Fruit fly (Drosophila melanogaster) whole organism, embryonic: Measurements from ENCODE around the gene RpL6.
A peak's percentile ranks its signal among the peaks of the same experiment; 100 is the strongest.

Experiments used
- Antp ChIP-seq: fragments of 200-800 bp; sonication (Bioruptor generic); optimal IDR thresholded peaks from 3 replicates; lab custom pipeline; 2016; ENCODE audit warnings: missing biosample characterization, missing genetic modification characterization
- BtbVII ChIP-seq: fragments of 200-800 bp; sonication (Bioruptor generic); optimal IDR thresholded peaks from 3 replicates; lab custom pipeline; 2017; ENCODE audit warnings: missing biosample characterization, mild to moderate bottlenecking, missing genetic modification characterization
- CG10147 ChIP-seq: fragments of 200-800 bp; sonication (Bioruptor generic); optimal IDR thresholded peaks from 2 replicates; lab custom pipeline; 2019; ENCODE audit warnings: missing biosample characterization, mild to moderate bottlenecking, missing genetic modification characterization, moderate library complexity
- CG11456 ChIP-seq: fragments of 200-800 bp; sonication (Bioruptor generic); IDR thresholded peaks from 3 replicates; pipeline ENCODE4 v1.3.6; 2022; ENCODE audit warnings: missing biosample characterization, missing genetic modification characterization
- CG1233 ChIP-seq: fragments of 200-800 bp; sonication (Bioruptor generic); optimal IDR thresholded peaks from 4 replicates; lab custom pipeline; 2018; ENCODE audit warnings: missing biosample characterization, mild to moderate bottlenecking, missing genetic modification characterization
- CG13287 ChIP-seq: fragments of 200-800 bp; sonication (Bioruptor generic); IDR thresholded peaks from 2 replicates; pipeline ENCODE4 v1.3.6; 2022; ENCODE audit warnings: missing biosample characterization, missing genetic modification characterization; ENCODE audit not compliant: partially characterized antibody
- CG13894 ChIP-seq: fragments of 200-800 bp; sonication (Bioruptor generic); optimal IDR thresholded peaks from 3 replicates; lab custom pipeline; 2018; ENCODE audit warnings: missing biosample characterization, mild to moderate bottlenecking, missing genetic modification characterization, moderate library complexity
- CG14860 ChIP-seq: fragments of 200-800 bp; sonication (Bioruptor generic); IDR thresholded peaks from 3 replicates; pipeline ENCODE4 v1.3.6; 2022; ENCODE audit warnings: missing biosample characterization, missing genetic modification characterization; ENCODE audit not compliant: partially characterized antibody
- CG1602 ChIP-seq: fragments of 200-800 bp; sonication (Bioruptor generic); optimal IDR thresholded peaks from 3 replicates; lab custom pipeline; 2016; ENCODE audit warnings: missing biosample characterization, missing genetic modification characterization
- CG17912 ChIP-seq: fragments of 200-800 bp; sonication (Bioruptor generic); optimal IDR thresholded peaks from 2 replicates; lab custom pipeline; 2018; ENCODE audit warnings: missing biosample characterization, mild to moderate bottlenecking, missing genetic modification characterization
- CG18619 ChIP-seq: fragments of 200-800 bp; sonication (Bioruptor generic); optimal IDR thresholded peaks from 3 replicates; lab custom pipeline; 2017; ENCODE audit warnings: missing biosample characterization, mild to moderate bottlenecking, missing genetic modification characterization
- CG6854 ChIP-seq: fragments of 200-800 bp; sonication (Bioruptor generic); optimal IDR thresholded peaks from 3 replicates; lab custom pipeline; 2017; ENCODE audit warnings: missing biosample characterization, mild to moderate bottlenecking, missing genetic modification characterization
- CG9609 ChIP-seq: fragments of 200-800 bp; sonication (Bioruptor generic); optimal IDR thresholded peaks from 3 replicates; lab custom pipeline; 2016; ENCODE audit warnings: missing biosample characterization, missing genetic modification characterization
- CTCF ChIP-seq: fragments of 200-800 bp; sonication (Bioruptor generic); optimal IDR thresholded peaks from 2 replicates; lab custom pipeline; 2017; ENCODE audit warnings: missing biosample characterization, mild to moderate bottlenecking, missing genetic modification characterization, moderate library complexity
- Dad ChIP-seq: fragments of 200-800 bp; sonication (Bioruptor generic); optimal IDR thresholded peaks from 3 replicates; lab custom pipeline; 2016; ENCODE audit warnings: missing biosample characterization, missing genetic modification characterization
- Dfd ChIP-seq, 2 experiments: fragments of >200 bp; optimal IDR thresholded peaks; 2 replicates each; lab custom pipeline; 2017; ENCODE audit warnings: missing biosample characterization in 2 of 2, missing genetic modification characterization in 2 of 2
- Drgx ChIP-seq: fragments of 200-800 bp; sonication (Bioruptor generic); IDR thresholded peaks from 2 replicates; pipeline ENCODE4 v1.3.6; 2022; ENCODE audit warnings: missing biosample characterization, missing genetic modification characterization
- E2f1 ChIP-seq: fragments of 200-800 bp; sonication (Bioruptor generic); IDR thresholded peaks from 2 replicates; pipeline ENCODE4 v1.3.6; 2022; ENCODE audit warnings: missing biosample characterization, missing genetic modification characterization
- Ets65A ChIP-seq: fragments of 200-800 bp; sonication (Bioruptor generic); peaks from one replicate; lab custom pipeline; 2016; ENCODE audit warnings: missing biosample characterization, missing genetic modification characterization
- Fer2 ChIP-seq: fragments of 200-800 bp; sonication (Bioruptor generic); optimal IDR thresholded peaks from 2 replicates; lab custom pipeline; 2018; ENCODE audit warnings: missing biosample characterization, mild to moderate bottlenecking, missing genetic modification characterization, moderate library complexity
- HLH4C ChIP-seq: fragments of 200-800 bp; sonication (Bioruptor generic); IDR thresholded peaks from 3 replicates; pipeline ENCODE4 v1.3.6; 2022; ENCODE audit warnings: missing biosample characterization, missing genetic modification characterization; ENCODE audit not compliant: partially characterized antibody
- Nf-YA ChIP-seq: fragments of 200-800 bp; sonication (Bioruptor generic); IDR thresholded peaks from 2 replicates; pipeline ENCODE4 v1.3.6; 2022; ENCODE audit warnings: missing biosample characterization, missing genetic modification characterization
- Poxn ChIP-seq: fragments of 200-800 bp; sonication (Bioruptor generic); IDR thresholded peaks from 2 replicates; pipeline ENCODE4 v1.3.6; 2022; ENCODE audit warnings: missing biosample characterization, missing genetic modification characterization
- Rfx ChIP-seq: fragments of 200-800 bp; sonication (Bioruptor generic); IDR thresholded peaks from 2 replicates; pipeline ENCODE4 v1.3.6; 2022; ENCODE audit warnings: missing biosample characterization, missing genetic modification characterization
- Scr ChIP-seq: fragments of 200-800 bp; sonication (Bioruptor generic); IDR thresholded peaks from 2 replicates; pipeline ENCODE4 v1.3.6; 2022; ENCODE audit warnings: missing biosample characterization, missing genetic modification characterization; ENCODE audit not compliant: partially characterized antibody
- Sin3A ChIP-seq: fragments of >200 bp; optimal IDR thresholded peaks from 2 replicates; lab custom pipeline; 2018
- Sox102F ChIP-seq: fragments of 200-800 bp; sonication (Bioruptor generic); optimal IDR thresholded peaks from 2 replicates; lab custom pipeline; 2018; ENCODE audit warnings: missing biosample characterization, mild to moderate bottlenecking, missing genetic modification characterization, moderate library complexity
- Trl ChIP-seq, 3 experiments: fragments of >200 bp in 2 of 3; fragments of 200-800 bp in 1 of 3; sonication (Bioruptor generic) in 1 of 3; optimal IDR thresholded peaks; 2 replicates in 1 of 3; 3 replicates in 2 of 3; lab custom pipeline; 2016 to 2017; ENCODE audit warnings: missing biosample characterization in 1 of 3, missing genetic modification characterization in 1 of 3
- Xbp1 ChIP-seq: fragments of 200-800 bp; sonication (Bioruptor generic); optimal IDR thresholded peaks from 3 replicates; lab custom pipeline; 2016; ENCODE audit warnings: missing biosample characterization, mild to moderate bottlenecking, missing genetic modification characterization
- YL-1 ChIP-seq: fragments of 200-800 bp; sonication (Bioruptor generic); optimal IDR thresholded peaks from 3 replicates; lab custom pipeline; 2017; ENCODE audit warnings: missing biosample characterization, mild to moderate bottlenecking, missing genetic modification characterization
- bowl ChIP-seq: fragments of 200-800 bp; sonication (Bioruptor generic); IDR thresholded peaks from 2 replicates; pipeline ENCODE4 v1.3.6; 2022; ENCODE audit warnings: missing biosample characterization, missing genetic modification characterization
- cad ChIP-seq: fragments of >200 bp; optimal IDR thresholded peaks from 2 replicates; lab custom pipeline; 2017; ENCODE audit warnings: missing biosample characterization, missing genetic modification characterization
- chinmo ChIP-seq: fragments of 200-800 bp; sonication (Bioruptor generic); IDR thresholded peaks from 4 replicates; pipeline ENCODE4 v1.3.6; 2022; ENCODE audit warnings: missing biosample characterization, missing genetic modification characterization; ENCODE audit not compliant: partially characterized antibody
- dati ChIP-seq: fragments of 200-800 bp; sonication (Bioruptor generic); IDR thresholded peaks from 2 replicates; pipeline ENCODE4 v1.3.6; 2022; ENCODE audit warnings: missing biosample characterization, missing genetic modification characterization
- emc ChIP-seq: fragments of 200-800 bp; sonication (Bioruptor generic); optimal IDR thresholded peaks from 2 replicates; lab custom pipeline; 2016; ENCODE audit warnings: missing biosample characterization, missing genetic modification characterization
- gcm ChIP-seq: fragments of 200-800 bp; sonication (Bioruptor generic); optimal IDR thresholded peaks from 2 replicates; lab custom pipeline; 2019; ENCODE audit warnings: missing biosample characterization, mild to moderate bottlenecking, missing genetic modification characterization, moderate library complexity
- gem ChIP-seq: fragments of 200-800 bp; sonication (Bioruptor generic); optimal IDR thresholded peaks from 2 replicates; lab custom pipeline; 2019; ENCODE audit warnings: missing biosample characterization, mild to moderate bottlenecking, missing genetic modification characterization, moderate library complexity
- gfzf ChIP-seq: fragments of 200-800 bp; sonication (Bioruptor generic); optimal IDR thresholded peaks from 2 replicates; lab custom pipeline; 2016; ENCODE audit warnings: missing biosample characterization, mild to moderate bottlenecking, missing genetic modification characterization, moderate library complexity
- h ChIP-seq: fragments of >200 bp; optimal IDR thresholded peaks from 2 replicates; lab custom pipeline; 2017
- oc ChIP-seq: fragments of 200-800 bp; sonication (Bioruptor generic); optimal IDR thresholded peaks from 2 replicates; lab custom pipeline; 2018; ENCODE audit warnings: missing biosample characterization, mild to moderate bottlenecking, missing genetic modification characterization, moderate library complexity
- pfk ChIP-seq: fragments of 200-800 bp; sonication (Bioruptor generic); optimal IDR thresholded peaks from 2 replicates; lab custom pipeline; 2018; ENCODE audit warnings: missing biosample characterization, mild to moderate bottlenecking, missing genetic modification characterization, moderate library complexity
- rib ChIP-seq: fragments of 200-800 bp; sonication (Bioruptor generic); IDR thresholded peaks from 2 replicates; pipeline ENCODE4 v1.3.6; 2022; ENCODE audit warnings: missing biosample characterization, missing genetic modification characterization
- ro ChIP-seq: fragments of 200-800 bp; sonication (Bioruptor generic); IDR thresholded peaks from 2 replicates; pipeline ENCODE4 v1.3.6; 2022; ENCODE audit warnings: missing biosample characterization, missing genetic modification characterization
- schlank ChIP-seq: fragments of 200-800 bp; sonication (Bioruptor generic); optimal IDR thresholded peaks from 2 replicates; lab custom pipeline; 2018; ENCODE audit warnings: missing biosample characterization, mild to moderate bottlenecking, missing genetic modification characterization
- sima ChIP-seq: fragments of 200-800 bp; sonication (Bioruptor generic); optimal IDR thresholded peaks from 2 replicates; lab custom pipeline; 2016; ENCODE audit warnings: missing biosample characterization, missing genetic modification characterization
- tin ChIP-seq: fragments of 200-800 bp; sonication (Bioruptor generic); optimal IDR thresholded peaks from 3 replicates; lab custom pipeline; 2016; ENCODE audit warnings: missing biosample characterization, missing genetic modification characterization
- tna ChIP-seq: fragments of 200-800 bp; sonication (Bioruptor generic); IDR thresholded peaks from 2 replicates; pipeline ENCODE4 v1.3.6; 2022; ENCODE audit warnings: missing biosample characterization, missing genetic modification characterization; ENCODE audit not compliant: partially characterized antibody
- twi ChIP-seq: fragments of 200-800 bp; optimal IDR thresholded peaks from 2 replicates; lab custom pipeline; 2019; ENCODE audit warnings: missing biosample characterization, mild to moderate bottlenecking, missing genetic modification characterization, moderate library complexity
- tx ChIP-seq: fragments of 200-800 bp; sonication (Bioruptor generic); optimal IDR thresholded peaks from 2 replicates; lab custom pipeline; 2016; ENCODE audit warnings: missing biosample characterization, missing genetic modification characterization
- wek ChIP-seq: fragments of 200-800 bp; sonication (Bioruptor generic); optimal IDR thresholded peaks from 3 replicates; lab custom pipeline; 2018; ENCODE audit warnings: missing biosample characterization, mild to moderate bottlenecking, missing genetic modification characterization, moderate library complexity
- zfh1 ChIP-seq: fragments of 200-800 bp; sonication (Bioruptor generic); IDR thresholded peaks from 3 replicates; pipeline ENCODE4 v1.3.6; 2022; ENCODE audit warnings: missing biosample characterization, missing genetic modification characterization

Gene RpL6

DNA sequence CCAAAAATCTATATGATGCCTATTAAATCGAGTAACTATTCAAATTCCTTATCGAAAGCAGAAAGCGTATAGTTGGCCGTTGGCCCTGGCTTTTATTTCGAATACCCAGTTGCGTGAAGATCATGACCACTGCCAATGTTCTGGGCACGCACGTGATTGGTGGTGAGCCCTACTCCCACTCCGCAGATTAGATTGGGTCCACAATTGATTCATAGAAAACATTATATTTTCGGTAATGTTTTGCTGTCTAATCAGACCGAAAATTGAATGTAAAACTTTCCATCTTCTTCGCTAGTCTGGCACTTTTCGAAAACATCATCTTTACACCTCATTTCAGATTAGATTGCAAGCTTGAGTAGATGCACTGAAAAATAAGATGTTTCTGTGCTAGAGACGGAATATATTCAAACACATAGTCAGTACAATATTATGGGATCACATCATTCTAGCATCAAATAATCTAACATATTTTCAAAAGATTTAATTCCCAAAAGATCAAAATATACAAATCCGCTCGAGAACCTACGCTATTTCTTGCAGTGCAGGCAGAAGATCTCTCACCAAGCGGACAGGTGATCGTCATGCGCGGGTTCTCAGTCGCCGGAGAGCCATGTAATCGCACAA lies 3.6 kb downstream of the RpL6 start, which contains the start of gene CG1774 (continued):
- TF ChIP-seq Poxn (GFP tag; lab: Robert Waterston, UW) (peak; percentile 63), Dad (GFP tag; lab: Kevin White, UChicago) (peak; percentile 44), YL-1 (GFP tag; lab: Kevin White, UChicago) (peak; percentile 45), wek (GFP tag; lab: Kevin White, UChicago) (peak; percentile 4), ro (GFP tag; lab: Robert Waterston, UW) (0 out of 2 replicates have a peak, but pooled peaks have one; percentile 46), Nf-YA (GFP tag; lab: Robert Waterston, UW) (peak; percentile 44; the same call in 1 of the 2 replicates), BtbVII (GFP tag; lab: Kevin White, UChicago) (peak; percentile 80), Xbp1 (peak; percentile 79), tna (GFP tag; lab: Robert Waterston, UW) (no peak), Rfx (GFP tag; lab: Robert Waterston, UW) (peak; percentile 89), zfh1 (peak; percentile 74), Ets65A (peak; percentile 96), CG6854 (GFP tag; lab: Kevin White, UChicago) (peak; percentile 73), chinmo (GFP tag; lab: Robert Waterston, UW) (no peak), Trl (optimal IDR thresholded peaks at IDR 0.05; lab: Kevin White, UChicago) (peak in 1 of 2 experiments; percentile 13), Trl (GFP tag; optimal IDR thresholded peaks at IDR 0.05; lab: Kevin White, UChicago) (peak; percentile 78), HLH4C (no peak), h (no peak), E2f1 (peak; percentile 67), tin (GFP tag; lab: Kevin White, UChicago) (peak; percentile 65), CG14860 (GFP tag; lab: Robert Waterston, UW) (no peak), Fer2 (tag; lab: Kevin White, UChicago) (peak; percentile 50), CG11456 (GFP tag; lab: Robert Waterston, UW) (peak; percentile 84), CG13894 (tag; lab: Kevin White, UChicago) (peak; percentile 80), dati (GFP tag; lab: Robert Waterston, UW) (no peak), bowl (0 out of 2 replicates have a peak, but pooled peaks have one; percentile 28), CTCF (no peak), rib (peak; percentile 87), CG1233 (GFP tag; lab: Kevin White, UChicago) (peak; percentile 72), gfzf (GFP tag; lab: Kevin White, UChicago) (no peak), pfk (no peak), CG9609 (peak; percentile 80), Scr (GFP tag; lab: Robert Waterston, UW) (no peak), tx (peak; percentile 70), Dfd (GFP tag; optimal IDR thresholded peaks at IDR 0.05; lab: Kevin White, UChicago) (no peak), oc (tag; lab: Kevin White, UChicago) (no peak), CG10147 (peak; percentile 55), gem (tag; lab: Kevin White, UChicago) (peak; percentile 85), twi (tag; lab: Kevin White, UChicago) (no peak), sima (GFP tag; lab: Kevin White, UChicago) (peak; percentile 8), Antp (GFP tag; lab: Kevin White, UChicago) (peak; percentile 80), Sin3A (no peak), CG13287 (GFP tag; lab: Robert Waterston, UW) (no peak), cad (no peak), gcm (peak; percentile 33), Sox102F (GFP tag; lab: Kevin White, UChicago) (no peak), schlank (tag; lab: Kevin White, UChicago) (peak; percentile 78), CG17912 (no peak), emc (GFP tag; lab: Kevin White, UChicago) (peak; percentile 66), Drgx (GFP tag; lab: Robert Waterston, UW) (peak; percentile 69), CG18619 (GFP tag; lab: Kevin White, UChicago) (peak; percentile 71), CG1602 (peak; percentile 47)
